Fruit fly (Drosophila melanogaster) whole organism, embryonic: ENCODE measurements around the gene Nse4.

Source experiments
- Adf1 ChIP-seq: fragments of 200-800 bp; sonication (Bioruptor generic); IDR thresholded peaks from 2 replicates; pipeline ENCODE4 v1.3.6; 2022; ENCODE audit warnings: missing biosample characterization, missing genetic modification characterization
- Atf6 ChIP-seq: fragments of 200-800 bp; sonication (Bioruptor generic); IDR thresholded peaks from 2 replicates; pipeline ENCODE4 v1.3.6; 2022; ENCODE audit warnings: missing biosample characterization, missing genetic modification characterization
- Bdp1 ChIP-seq: fragments of 200-800 bp; sonication (Bioruptor generic); optimal IDR thresholded peaks from 3 replicates; lab custom pipeline; 2016; ENCODE audit warnings: missing biosample characterization, missing genetic modification characterization
- Bteb2 ChIP-seq: fragments of 200-800 bp; sonication (Bioruptor generic); optimal IDR thresholded peaks from 2 replicates; lab custom pipeline; 2016; ENCODE audit warnings: missing biosample characterization, missing genetic modification characterization
- CG10147 ChIP-seq: fragments of 200-800 bp; sonication (Bioruptor generic); optimal IDR thresholded peaks from 2 replicates; lab custom pipeline; 2019; ENCODE audit warnings: missing biosample characterization, mild to moderate bottlenecking, missing genetic modification characterization, moderate library complexity
- CG10462 ChIP-seq: fragments of 200-800 bp; sonication (Bioruptor generic); optimal IDR thresholded peaks from 2 replicates; lab custom pipeline; 2016; ENCODE audit warnings: missing biosample characterization, missing genetic modification characterization
- CG10543 ChIP-seq: fragments of 200-800 bp; sonication (Bioruptor generic); optimal IDR thresholded peaks from 3 replicates; lab custom pipeline; 2017; ENCODE audit warnings: missing biosample characterization, mild to moderate bottlenecking, missing genetic modification characterization, moderate library complexity
- CG12155 ChIP-seq: fragments of 200-800 bp; sonication (Bioruptor generic); optimal IDR thresholded peaks from 3 replicates; lab custom pipeline; 2016; ENCODE audit warnings: missing biosample characterization, missing genetic modification characterization
- CG12236 ChIP-seq: fragments of 200-800 bp; sonication (Bioruptor generic); optimal IDR thresholded peaks from 2 replicates; lab custom pipeline; 2016; ENCODE audit warnings: missing biosample characterization, missing genetic modification characterization
- CG14014 ChIP-seq: fragments of 200-800 bp; sonication (Bioruptor generic); IDR thresholded peaks from 2 replicates; pipeline ENCODE4 v1.3.6; 2022; ENCODE audit warnings: missing biosample characterization, missing genetic modification characterization
- CG16813 ChIP-seq: fragments of 200-800 bp; sonication (Bioruptor generic); IDR thresholded peaks from 3 replicates; pipeline ENCODE4 v1.3.6; 2022; ENCODE audit warnings: missing biosample characterization, missing genetic modification characterization; ENCODE audit not compliant: partially characterized antibody
- CG17829 ChIP-seq: fragments of 200-800 bp; optimal IDR thresholded peaks from 2 replicates; lab custom pipeline; 2019; ENCODE audit warnings: missing biosample characterization, mild to moderate bottlenecking, missing genetic modification characterization, moderate library complexity
- CG2678 ChIP-seq: fragments of 200-800 bp; sonication (Bioruptor generic); optimal IDR thresholded peaks from 3 replicates; lab custom pipeline; 2019; ENCODE audit warnings: missing biosample characterization, mild to moderate bottlenecking, missing genetic modification characterization, moderate library complexity
- CG2889 ChIP-seq: fragments of 200-800 bp; sonication (Bioruptor generic); IDR thresholded peaks from 3 replicates; pipeline ENCODE4 v1.3.6; 2022; ENCODE audit warnings: missing biosample characterization, missing genetic modification characterization
- CG3065 ChIP-seq: fragments of 200-800 bp; sonication (Bioruptor generic); optimal IDR thresholded peaks from 2 replicates; lab custom pipeline; 2016; ENCODE audit warnings: missing biosample characterization, missing genetic modification characterization
- CG34376 ChIP-seq: fragments of 200-800 bp; sonication (Bioruptor generic); optimal IDR thresholded peaks from 2 replicates; lab custom pipeline; 2018; ENCODE audit warnings: missing biosample characterization, mild to moderate bottlenecking, missing genetic modification characterization
- CG3995 ChIP-seq: fragments of 200-800 bp; sonication (Bioruptor generic); optimal IDR thresholded peaks from 3 replicates; lab custom pipeline; 2016; ENCODE audit warnings: missing biosample characterization, missing genetic modification characterization
- CG4360 ChIP-seq: fragments of 200-800 bp; sonication (Bioruptor generic); IDR thresholded peaks from 2 replicates; pipeline ENCODE4 v1.3.6; 2022; ENCODE audit warnings: missing biosample characterization, missing genetic modification characterization
- CG4424 ChIP-seq: fragments of 200-800 bp; sonication (Bioruptor generic); optimal IDR thresholded peaks from 3 replicates; lab custom pipeline; 2016; ENCODE audit warnings: missing biosample characterization, missing genetic modification characterization
- CG4854 ChIP-seq: fragments of 200-800 bp; sonication (Bioruptor generic); optimal IDR thresholded peaks from 2 replicates; lab custom pipeline; 2016; ENCODE audit warnings: missing biosample characterization, missing genetic modification characterization, inconsistent platforms
- CG6765 ChIP-seq: fragments of 200-800 bp; sonication (Bioruptor generic); optimal IDR thresholded peaks from 3 replicates; lab custom pipeline; 2017; ENCODE audit warnings: missing biosample characterization, mild to moderate bottlenecking, missing genetic modification characterization
- CG9817 ChIP-seq: fragments of 200-800 bp; sonication (Bioruptor generic); optimal IDR thresholded peaks from 2 replicates; lab custom pipeline; 2018; ENCODE audit warnings: missing biosample characterization, mild to moderate bottlenecking, missing genetic modification characterization, moderate library complexity
- Eip74EF ChIP-seq, 2 experiments: fragments of 200-800 bp in 1 of 2; fragments of >200 bp in 1 of 2; sonication (Bioruptor generic) in 1 of 2; optimal IDR thresholded peaks; 2 replicates each; lab custom pipeline; 2017 to 2019; ENCODE audit warnings: missing biosample characterization in 2 of 2, missing genetic modification characterization in 2 of 2, mild to moderate bottlenecking in 1 of 2, moderate library complexity in 1 of 2
- Kr ChIP-seq: fragments of 200-800 bp; sonication (Bioruptor generic); optimal IDR thresholded peaks from 2 replicates; lab custom pipeline; 2017; ENCODE audit warnings: missing biosample characterization, mild to moderate bottlenecking, missing genetic modification characterization
- NfI ChIP-seq: fragments of 200-800 bp; sonication (Bioruptor generic); optimal IDR thresholded peaks from 3 replicates; lab custom pipeline; 2018; ENCODE audit warnings: missing biosample characterization, mild to moderate bottlenecking, missing genetic modification characterization, moderate library complexity
- Opbp ChIP-seq: fragments of 200-800 bp; sonication (Bioruptor generic); IDR thresholded peaks from 3 replicates; pipeline ENCODE4 v1.3.6; 2022; ENCODE audit warnings: missing biosample characterization, missing genetic modification characterization; ENCODE audit not compliant: partially characterized antibody
- Pdp1 ChIP-seq, 2 experiments: fragments of 200-800 bp; sonication (Bioruptor generic); optimal IDR thresholded peaks; 3 replicates each; lab custom pipeline; 2016; ENCODE audit warnings: missing biosample characterization in 2 of 2, missing genetic modification characterization in 2 of 2, mild to moderate bottlenecking in 1 of 2, moderate library complexity in 1 of 2
- Side ChIP-seq: fragments of 200-800 bp; sonication (Bioruptor generic); optimal IDR thresholded peaks from 2 replicates; lab custom pipeline; 2016; ENCODE audit warnings: missing biosample characterization, missing genetic modification characterization
- Six4 ChIP-seq: fragments of 200-800 bp; sonication (Bioruptor generic); optimal IDR thresholded peaks from 2 replicates; lab custom pipeline; 2016; ENCODE audit warnings: missing biosample characterization, missing genetic modification characterization
- bcd ChIP-seq: fragments of 200-800 bp; sonication (Bioruptor generic); optimal IDR thresholded peaks from 2 replicates; lab custom pipeline; 2017; ENCODE audit warnings: missing biosample characterization, mild to moderate bottlenecking, missing genetic modification characterization
- cg ChIP-seq: fragments of 200-800 bp; sonication (Bioruptor generic); optimal IDR thresholded peaks from 3 replicates; lab custom pipeline; 2019; ENCODE audit warnings: missing biosample characterization, mild to moderate bottlenecking, missing genetic modification characterization, moderate library complexity
- chinmo ChIP-seq: fragments of 200-800 bp; sonication (Bioruptor generic); IDR thresholded peaks from 4 replicates; pipeline ENCODE4 v1.3.6; 2022; ENCODE audit warnings: missing biosample characterization, missing genetic modification characterization; ENCODE audit not compliant: partially characterized antibody
- chn ChIP-seq: fragments of 200-800 bp; sonication (Bioruptor generic); optimal IDR thresholded peaks from 2 replicates; lab custom pipeline; 2016; ENCODE audit warnings: missing biosample characterization, missing genetic modification characterization
- corto ChIP-seq: fragments of 200-800 bp; sonication (Bioruptor generic); optimal IDR thresholded peaks from 2 replicates; lab custom pipeline; 2016; ENCODE audit warnings: missing biosample characterization, mild to moderate bottlenecking, missing genetic modification characterization, moderate library complexity
- ems ChIP-seq: fragments of 200-800 bp; sonication (Bioruptor generic); optimal IDR thresholded peaks from 3 replicates; lab custom pipeline; 2016; ENCODE audit warnings: missing biosample characterization, missing genetic modification characterization
- gro ChIP-seq: fragments of 200-800 bp; sonication (Bioruptor generic); optimal IDR thresholded peaks from 2 replicates; lab custom pipeline; 2016; ENCODE audit warnings: missing biosample characterization, missing genetic modification characterization
- hkb ChIP-seq, 2 experiments: fragments of 200-800 bp in 1 of 2; fragments of >200 bp in 1 of 2; sonication (Bioruptor generic) in 1 of 2; IDR thresholded peaks in 1 of 2; optimal IDR thresholded peaks in 1 of 2; 2 replicates each; pipeline versions ENCODE4 v1.3.6 to Lab custom; 2017 to 2022; ENCODE audit warnings: missing biosample characterization in 1 of 2, missing genetic modification characterization in 1 of 2
- kni ChIP-seq: fragments of 200-800 bp; sonication (Bioruptor generic); optimal IDR thresholded peaks from 3 replicates; lab custom pipeline; 2017; ENCODE audit warnings: mild to moderate bottlenecking, missing biosample characterization, missing genetic modification reagents, missing genetic modification characterization
- lilli ChIP-seq: fragments of 200-800 bp; sonication (Bioruptor generic); optimal IDR thresholded peaks from 3 replicates; lab custom pipeline; 2016; ENCODE audit warnings: missing biosample characterization, missing genetic modification characterization
- psq ChIP-seq: fragments of 200-800 bp; sonication (Bioruptor generic); optimal IDR thresholded peaks from 2 replicates; lab custom pipeline; 2017; ENCODE audit warnings: missing biosample characterization, missing genetic modification characterization
- sd ChIP-seq: fragments of 200-800 bp; sonication (Bioruptor generic); optimal IDR thresholded peaks from 3 replicates; lab custom pipeline; 2018; ENCODE audit warnings: missing biosample characterization, mild to moderate bottlenecking, missing genetic modification characterization, moderate library complexity
- sisA ChIP-seq: fragments of 200-800 bp; sonication (Bioruptor generic); IDR thresholded peaks from 2 replicates; pipeline ENCODE4 v1.3.6; 2022; ENCODE audit warnings: missing biosample characterization, missing genetic modification characterization
- stc ChIP-seq: fragments of 200-800 bp; sonication (Bioruptor generic); IDR thresholded peaks from 2 replicates; pipeline ENCODE4 v1.3.6; 2022; ENCODE audit warnings: missing biosample characterization, missing genetic modification characterization
- tll ChIP-seq, 2 experiments: fragments of 200-800 bp in 1 of 2; fragments of >200 bp in 1 of 2; sonication (Bioruptor generic) in 1 of 2; optimal IDR thresholded peaks; 2 replicates each; lab custom pipeline; 2017 to 2019; ENCODE audit warnings: missing biosample characterization in 2 of 2, missing genetic modification characterization in 2 of 2, mild to moderate bottlenecking in 1 of 2, moderate library complexity in 1 of 2
- trem ChIP-seq: fragments of 200-800 bp; optimal IDR thresholded peaks from 3 replicates; lab custom pipeline; 2019; ENCODE audit warnings: missing biosample characterization, mild to moderate bottlenecking, missing genetic modification characterization, moderate library complexity
- z ChIP-seq: fragments of 200-800 bp; sonication (Bioruptor generic); IDR thresholded peaks from 3 replicates; pipeline ENCODE4 v1.3.6; 2022; ENCODE audit warnings: missing biosample characterization, missing genetic modification characterization
- zf30C ChIP-seq: fragments of 200-800 bp; sonication (Bioruptor generic); optimal IDR thresholded peaks from 3 replicates; lab custom pipeline; 2018; ENCODE audit warnings: missing biosample characterization, mild to moderate bottlenecking, missing genetic modification characterization

Nse4 gene

dm6 chr2L:10413251-10414127, 25.8 kb upstream of the Nse4 start, which contains the start of the genes CG5355 and Klp31E (continued):
- TF ChIP-seq lilli (GFP tag; lab: Kevin White, UChicago) (peak; percentile 74), kni (GFP tag; lab: Kevin White, UChicago) (no peak), CG4424 (GFP tag; lab: Kevin White, UChicago) (peak; percentile 73), CG10543 (peak; percentile 72), CG3995 (GFP tag; lab: Kevin White, UChicago) (peak; percentile 10), hkb (optimal IDR thresholded peaks at IDR 0.05; lab: Kevin White, UChicago) (no peak), hkb (GFP tag; IDR thresholded peaks at IDR 0.05; lab: Robert Waterston, UW) (0 out of 2 replicates have a peak, but pooled peaks have one; percentile 24), Six4 (peak; percentile 61), chn (GFP tag; lab: Kevin White, UChicago) (peak; percentile 41), gro (GFP tag; lab: Kevin White, UChicago) (no peak), CG2678 (tag; lab: Kevin White, UChicago) (no peak), ems (GFP tag; lab: Kevin White, UChicago) (peak; percentile 46), cg (GFP tag; lab: Kevin White, UChicago) (no peak), CG3065 (GFP tag; lab: Kevin White, UChicago) (no peak), tll (GFP tag; optimal IDR thresholded peaks at IDR 0.05; lab: Kevin White, UChicago) (no peak), CG9817 (tag; lab: Kevin White, UChicago) (peak; percentile 74), CG14014 (GFP tag; lab: Robert Waterston, UW) (no peak), NfI (GFP tag; lab: Kevin White, UChicago) (peak; percentile 53), sisA (GFP tag; lab: Robert Waterston, UW) (no peak), CG17829 (peak; percentile 84), Kr (no peak), zf30C (GFP tag; lab: Kevin White, UChicago) (no peak), CG2889 (GFP tag; lab: Robert Waterston, UW) (no peak), CG10462 (GFP tag; lab: Kevin White, UChicago) (peak; percentile 24), trem (tag; lab: Kevin White, UChicago) (peak; percentile 39), CG10147 (GFP tag; lab: Kevin White, UChicago) (peak; percentile 63), bcd (GFP tag; lab: Kevin White, UChicago) (peak; percentile 72), Opbp (GFP tag; lab: Robert Waterston, UW) (peak; percentile 71; the same call in 2 of the 3 replicates), CG16813 (peak; percentile 68), CG6765 (GFP tag; lab: Kevin White, UChicago) (peak; percentile 7), CG12236 (GFP tag; lab: Kevin White, UChicago) (no peak), Atf6 (GFP tag; lab: Robert Waterston, UW) (peak; percentile 62), corto (GFP tag; lab: Kevin White, UChicago) (no peak), Bteb2 (peak; percentile 6), stc (GFP tag; lab: Robert Waterston, UW) (0 out of 2 replicates have a peak, but pooled peaks have one; percentile 26), Adf1 (GFP tag; lab: Robert Waterston, UW) (no peak), CG4854 (GFP tag; lab: Kevin White, UChicago) (peak; percentile 14), psq (GFP tag; lab: Kevin White, UChicago) (no peak), CG12155 (GFP tag; lab: Kevin White, UChicago) (peak; percentile 41), CG34376 (no peak), Bdp1 (peak; percentile 17), Pdp1 (GFP tag; optimal IDR thresholded peaks at IDR 0.05; lab: Kevin White, UChicago) (peak in 1 of 2 experiments; percentile 62), chinmo (GFP tag; lab: Robert Waterston, UW) (peak; percentile 70; the same call in 1 of the 4 replicates), Eip74EF (GFP tag; optimal IDR thresholded peaks at IDR 0.05; lab: Kevin White, UChicago) (no peak), CG4360 (GFP tag; lab: Robert Waterston, UW) (no peak), Side (GFP tag; lab: Kevin White, UChicago) (peak; percentile 42), z (GFP tag; lab: Robert Waterston, UW) (no peak), sd (tag; lab: Kevin White, UChicago) (no peak)
